Fruit fly (Drosophila melanogaster) whole organism, pupa: ENCODE results near the gene RpL37A.

Experiments used
- CG14655 ChIP-seq: fragments of 200-800 bp; sonication (Bioruptor generic); optimal IDR thresholded peaks from 3 replicates; lab custom pipeline; 2017; ENCODE audit warnings: mild to moderate bottlenecking, missing biosample characterization, missing genetic modification reagents, missing genetic modification characterization
- CG32121 ChIP-seq: fragments of 200-800 bp; sonication (Bioruptor generic); IDR thresholded peaks from 2 replicates; pipeline ENCODE4 v1.3.6; 2022; ENCODE audit warnings: missing biosample characterization, missing genetic modification characterization
- EcR ChIP-seq: fragments of 200-800 bp; sonication (Bioruptor generic); optimal IDR thresholded peaks from 3 replicates; lab custom pipeline; 2019; ENCODE audit warnings: missing biosample characterization, missing genetic modification characterization, mild to moderate bottlenecking, moderate library complexity, missing genetic modification reagents

dm6 chr2L:5108273-5108653 is 37.5 kb downstream of the RpL37A start:
- TF ChIP-seq EcR (GFP tag; lab: Kevin White, UChicago) (peak; percentile 73), CG32121 (GFP tag; lab: Robert Waterston, UW) (no peak), CG14655 (no peak)
